Comparison of ENCODE assay signal across 5 fruit fly cellular contexts in genomic region chr3L:12408513-12409320, dm6.
TF ChIP-seq lines count a peak whose summit lies in the region.

No protein-coding gene starts in this region.

TF ChIP-seq in whole organism, adult, 20 proteins besides CTCF, POLR2A, EP300 and RAD21 (continued from another document):
- TF ChIP-seq pad (GFP tag; optimal IDR thresholded peaks at IDR 0.05; lab: Kevin White, UChicago) (peak; percentile 24), Mnt (GFP tag; optimal IDR thresholded peaks at IDR 0.05; lab: Kevin White, UChicago) (peak; percentile 90), cic (GFP tag; optimal IDR thresholded peaks at IDR 0.05; lab: Kevin White, UChicago) (peak; percentile 92)

TF ChIP-seq in whole organism, embryonic, 481 proteins besides CTCF, POLR2A, EP300 and RAD21 (continued from another document and continues in another):
- TF ChIP-seq Opbp (GFP tag; IDR thresholded peaks at IDR 0.05; lab: Robert Waterston, UW; ENCODE audit: partially characterized antibody) (peak; percentile 32; the same call in 1 of the 3 replicates), Dbx (GFP tag; IDR thresholded peaks at IDR 0.05; lab: Robert Waterston, UW) (peak; percentile 42; the same call in 2 of the 3 replicates), CG7786 (GFP tag; optimal IDR thresholded peaks at IDR 0.05; lab: Kevin White, UChicago) (peak; percentile 26), CG12744 (GFP tag; optimal IDR thresholded peaks at IDR 0.05; lab: Kevin White, UChicago) (no peak), BEAF-32 (GFP tag; optimal IDR thresholded peaks at IDR 0.05; lab: Kevin White, UChicago) (no peak), CG17359 (tag; optimal IDR thresholded peaks at IDR 0.05; lab: Kevin White, UChicago) (peak; percentile 32), CG14050 (GFP tag; IDR thresholded peaks at IDR 0.05; lab: Robert Waterston, UW) (no peak), gem (tag; optimal IDR thresholded peaks at IDR 0.05; lab: Kevin White, UChicago) (no peak), rib (GFP tag; IDR thresholded peaks at IDR 0.05; lab: Robert Waterston, UW) (peak; percentile 82), HLH4C (GFP tag; IDR thresholded peaks at IDR 0.05; lab: Robert Waterston, UW; ENCODE audit: partially characterized antibody) (peak; percentile 40; the same call in 1 of the 3 replicates), CG2120 (GFP tag; optimal IDR thresholded peaks at IDR 0.05; lab: Kevin White, UChicago) (peak; percentile 74), CG8388 (GFP tag; optimal IDR thresholded peaks at IDR 0.05; lab: Kevin White, UChicago) (no peak), CG6254 (GFP tag; optimal IDR thresholded peaks at IDR 0.05; lab: Kevin White, UChicago) (peak; percentile 59), Sox102F (GFP tag; optimal IDR thresholded peaks at IDR 0.05; lab: Kevin White, UChicago) (no peak), Fer1 (GFP tag; optimal IDR thresholded peaks at IDR 0.05; lab: Kevin White, UChicago) (peak; percentile 36), Dp (GFP tag; optimal IDR thresholded peaks at IDR 0.05; lab: Kevin White, UChicago) (no peak), CG10543 (GFP tag; optimal IDR thresholded peaks at IDR 0.05; lab: Kevin White, UChicago) (peak; percentile 90), Atf-2 (GFP tag; optimal IDR thresholded peaks at IDR 0.05; lab: Kevin White, UChicago) (no peak), row (GFP tag; IDR thresholded peaks at IDR 0.05; lab: Robert Waterston, UW) (peak; percentile 64), Deaf1 (tag; optimal IDR thresholded peaks at IDR 0.05; lab: Kevin White, UChicago) (peak; percentile 100), seq (GFP tag; IDR thresholded peaks at IDR 0.05; lab: Robert Waterston, UW) (peak; percentile 60; the same call in 1 of the 2 replicates), Trl (optimal IDR thresholded peaks at IDR 0.05; lab: Kevin White, UChicago) (peak; percentile 49 to 69), Trl (GFP tag; optimal IDR thresholded peaks at IDR 0.05; lab: Kevin White, UChicago) (peak; percentile 5), Gsc (GFP tag; IDR thresholded peaks at IDR 0.05; lab: Robert Waterston, UW) (no peak), toy (GFP tag; IDR thresholded peaks at IDR 0.05; lab: Robert Waterston, UW) (no peak), CG16863 (GFP tag; optimal IDR thresholded peaks at IDR 0.05; lab: Kevin White, UChicago) (no peak), Dek (tag; optimal IDR thresholded peaks at IDR 0.05; lab: Kevin White, UChicago) (peak; percentile 29), Sry-δ (GFP tag; optimal IDR thresholded peaks at IDR 0.05; lab: Kevin White, UChicago) (no peak), CG3281 (GFP tag; optimal IDR thresholded peaks at IDR 0.05; lab: Kevin White, UChicago) (peak; percentile 60), sens (GFP tag; lab: Kevin White, UChicago) (peak; percentile 79), oc (tag; optimal IDR thresholded peaks at IDR 0.05; lab: Kevin White, UChicago) (no peak), HLH54F (GFP tag; optimal IDR thresholded peaks at IDR 0.05; lab: Kevin White, UChicago) (peak; percentile 38)

TF ChIP-seq in whole organism, prepupa, 60 proteins besides CTCF, POLR2A, EP300 and RAD21 (continued from another document and continues in another):
- TF ChIP-seq topi (GFP tag; optimal IDR thresholded peaks at IDR 0.05; lab: Kevin White, UChicago) (peak; percentile 69), Hr4 (GFP tag; optimal IDR thresholded peaks at IDR 0.05; lab: Kevin White, UChicago) (peak; percentile 56), Ets21C (GFP tag; optimal IDR thresholded peaks at IDR 0.05; lab: Kevin White, UChicago) (peak; percentile 50), CG6276 (GFP tag; optimal IDR thresholded peaks at IDR 0.05; lab: Kevin White, UChicago) (peak; percentile 94), fd59A (GFP tag; optimal IDR thresholded peaks at IDR 0.05; lab: Kevin White, UChicago) (peak; percentile 20), CG32006 (GFP tag; optimal IDR thresholded peaks at IDR 0.05; lab: Kevin White, UChicago) (peak; percentile 59), Eip78C (GFP tag; lab: Kevin White, UChicago) (peak; percentile 64), Hr39 (GFP tag; optimal IDR thresholded peaks at IDR 0.05; lab: Kevin White, UChicago) (peak; percentile 49), CG11294 (GFP tag; IDR thresholded peaks at IDR 0.05; lab: Robert Waterston, UW) (peak; percentile 24; the same call in 1 of the 2 replicates), dsx (GFP tag; optimal IDR thresholded peaks at IDR 0.05; lab: Kevin White, UChicago; ENCODE audit: poor library complexity, severe bottlenecking) (peak; percentile 78), CG8632 (GFP tag; optimal IDR thresholded peaks at IDR 0.05; lab: Kevin White, UChicago) (no peak), Gug (GFP tag; IDR thresholded peaks at IDR 0.05; lab: Robert Waterston, UW) (peak; percentile 56), CG8119 (GFP tag; IDR thresholded peaks at IDR 0.05; lab: Robert Waterston, UW) (peak; percentile 76), spab (GFP tag; optimal IDR thresholded peaks at IDR 0.05; lab: Kevin White, UChicago) (peak; percentile 85), Hr38 (GFP tag; optimal IDR thresholded peaks at IDR 0.05; lab: Kevin White, UChicago) (peak; percentile 49), CG31627 (GFP tag; optimal IDR thresholded peaks at IDR 0.05; lab: Kevin White, UChicago) (peak; percentile 50), CG34406 (GFP tag; optimal IDR thresholded peaks at IDR 0.05; lab: Kevin White, UChicago) (no peak), CG6792 (GFP tag; optimal IDR thresholded peaks at IDR 0.05; lab: Kevin White, UChicago) (peak; percentile 3), net (GFP tag; optimal IDR thresholded peaks at IDR 0.05; lab: Kevin White, UChicago) (peak; percentile 89), OdsH (GFP tag; optimal IDR thresholded peaks at IDR 0.05; lab: Kevin White, UChicago) (peak; percentile 31), Lpt (GFP tag; optimal IDR thresholded peaks at IDR 0.05; lab: Kevin White, UChicago) (peak; percentile 85), Eip75B (GFP tag; optimal IDR thresholded peaks at IDR 0.05; lab: Kevin White, UChicago) (peak; percentile 48), CG10669 (GFP tag; optimal IDR thresholded peaks at IDR 0.05; lab: Kevin White, UChicago) (peak; percentile 68), CG8319 (GFP tag; optimal IDR thresholded peaks at IDR 0.05; lab: Kevin White, UChicago) (peak; percentile 42), CG9139 (GFP tag; optimal IDR thresholded peaks at IDR 0.05; lab: Kevin White, UChicago) (peak; percentile 99), lz (GFP tag; optimal IDR thresholded peaks at IDR 0.05; lab: Kevin White, UChicago) (peak; percentile 58), achi (GFP tag; optimal IDR thresholded peaks at IDR 0.05; lab: Kevin White, UChicago) (peak; percentile 27), Eip93F (GFP tag; optimal IDR thresholded peaks at IDR 0.05; lab: Kevin White, UChicago) (peak; percentile 9), svp (GFP tag; lab: Kevin White, UChicago) (peak; percentile 94), vri (GFP tag; optimal IDR thresholded peaks at IDR 0.05; lab: Kevin White, UChicago) (peak; percentile 99), pdm3 (GFP tag; optimal IDR thresholded peaks at IDR 0.05; lab: Kevin White, UChicago) (peak; percentile 32), CG11902 (GFP tag; optimal IDR thresholded peaks at IDR 0.05; lab: Kevin White, UChicago) (peak; percentile 42), Ets96B (tag; optimal IDR thresholded peaks at IDR 0.05; lab: Kevin White, UChicago) (peak; percentile 44)

TF ChIP-seq in whole organism, pupa, 21 proteins besides CTCF, POLR2A, EP300 and RAD21 (continued from another document):
- peak; percentile 77 for TF ChIP-seq EcR (GFP tag; optimal IDR thresholded peaks at IDR 0.05; lab: Kevin White, UChicago)
TF ChIP-seq in whole organism, pupa: peak in this region for 19.

TF ChIP-seq in whole organism, wandering third instar larva, 38 proteins besides CTCF, POLR2A, EP300 and RAD21 (continued from another document):
- no peak for TF ChIP-seq jim (GFP tag; optimal IDR thresholded peaks at IDR 0.05; lab: Kevin White, UChicago)
- peak; percentile 56 for TF ChIP-seq ey (GFP tag; optimal IDR thresholded peaks at IDR 0.05; lab: Kevin White, UChicago)
- TF ChIP-seq Mio (GFP tag; optimal IDR thresholded peaks at IDR 0.05; lab: Kevin White, UChicago): no peak
- no peak for TF ChIP-seq GATAd (GFP tag; optimal IDR thresholded peaks at IDR 0.05; lab: Kevin White, UChicago)
- peak; percentile 86 for TF ChIP-seq Vsx2 (GFP tag; optimal IDR thresholded peaks at IDR 0.05; lab: Kevin White, UChicago; ENCODE audit: partially characterized antibody)
- no peak for TF ChIP-seq brk (GFP tag; optimal IDR thresholded peaks at IDR 0.05; lab: Kevin White, UChicago)
- no peak for TF ChIP-seq dsf (GFP tag; optimal IDR thresholded peaks at IDR 0.05; lab: Kevin White, UChicago; ENCODE audit: borderline replicate concordance)
- TF ChIP-seq usp (GFP tag; optimal IDR thresholded peaks at IDR 0.05; lab: Kevin White, UChicago): no peak
- no peak for TF ChIP-seq Myc (optimal IDR thresholded peaks at IDR 0.05; lab: Kevin White, UChicago)
- TF ChIP-seq N (GFP tag; optimal IDR thresholded peaks at IDR 0.05; lab: Kevin White, UChicago): no peak
- no peak for TF ChIP-seq Hr78 (GFP tag; optimal IDR thresholded peaks at IDR 0.05; lab: Kevin White, UChicago)
- no peak for TF ChIP-seq Dfd (GFP tag; optimal IDR thresholded peaks at IDR 0.05; lab: Kevin White, UChicago)
- peak; percentile 54 for TF ChIP-seq fru (GFP tag; optimal IDR thresholded peaks at IDR 0.05; lab: Kevin White, UChicago)
- no peak for TF ChIP-seq OdsH (GFP tag; optimal IDR thresholded peaks at IDR 0.05; lab: Kevin White, UChicago)
- TF ChIP-seq Hr83 (GFP tag; optimal IDR thresholded peaks at IDR 0.05; lab: Kevin White, UChicago; ENCODE audit: poor library complexity, severe bottlenecking): peak; percentile 95
- TF ChIP-seq pan (optimal IDR thresholded peaks at IDR 0.05; lab: Kevin White, UChicago): no peak
- peak; percentile 20 for TF ChIP-seq Jra (GFP tag; optimal IDR thresholded peaks at IDR 0.05; lab: Kevin White, UChicago)
- TF ChIP-seq sage (GFP tag; optimal IDR thresholded peaks at IDR 0.05; lab: Kevin White, UChicago): peak; percentile 7
